Worm (Caenorhabditis elegans): Measurements from ENCODE around the gene F33G12.7.
A peak's percentile ranks its signal among the peaks of the same experiment; 100 is the strongest.

- TF ChIP-seq nhr-77 (tag; optimal IDR thresholded peaks at IDR 0.05), result no peak
- TF ChIP-seq nhr-21 (tag; optimal IDR thresholded peaks at IDR 0.05), result no peak
- TF ChIP-seq blmp-1 (tag; optimal IDR thresholded peaks at IDR 0.05; ENCODE audit: insufficient read depth), result no peak
- no peak for TF ChIP-seq sma-9 (GFP tag; optimal IDR thresholded peaks at IDR 0.05)
- no peak for TF ChIP-seq sma-9 (tag; optimal IDR thresholded peaks at IDR 0.05)
- no peak for TF ChIP-seq lin-11 (tag; optimal IDR thresholded peaks at IDR 0.05)
- no peak for TF ChIP-seq nhr-12 (tag; optimal IDR thresholded peaks at IDR 0.05)
- no peak for TF ChIP-seq ceh-82 (tag; optimal IDR thresholded peaks at IDR 0.05)
- TF ChIP-seq sem-4 (tag; optimal IDR thresholded peaks at IDR 0.05), result no peak
- peak in 1 of 2 experiments; percentile 7 for TF ChIP-seq lsy-2 (tag; optimal IDR thresholded peaks at IDR 0.05)
- no peak for TF ChIP-seq snpc-4 (tag; optimal IDR thresholded peaks at IDR 0.05)
- TF ChIP-seq elt-3 (tag; optimal IDR thresholded peaks at IDR 0.05), result no peak
- TF ChIP-seq fos-1 (tag; optimal IDR thresholded peaks at IDR 0.05), result no peak
- TF ChIP-seq lin-39 (tag; optimal IDR thresholded peaks at IDR 0.05), result no peak
- TF ChIP-seq nhr-10 (tag; optimal IDR thresholded peaks at IDR 0.05), result no peak
Measured at ce11 chrII:5040631-5041156, at the start of gene F33G12.7.

Data from whole organism, L2 larva.